Fruit fly (Drosophila melanogaster): ENCODE measurements around the gene VAChT.

VAChT gene

dm6 chr3R:18748087-18748486 is 42.8 kb downstream of the VAChT start:
- TF ChIP-seq kni (GFP tag; optimal IDR thresholded peaks at IDR 0.05) (no peak), al (GFP tag; IDR thresholded peaks at IDR 0.05) (no peak), CG17186 (GFP tag; optimal IDR thresholded peaks at IDR 0.05) (no peak), Elba2 (GFP tag; optimal IDR thresholded peaks at IDR 0.05) (no peak), ems (GFP tag; optimal IDR thresholded peaks at IDR 0.05) (no peak), Xbp1 (GFP tag; optimal IDR thresholded peaks at IDR 0.05) (no peak), CG10366 (GFP tag; IDR thresholded peaks at IDR 0.05) (peak; percentile 8; the same call in 1 of the 2 replicates), CG13894 (tag; optimal IDR thresholded peaks at IDR 0.05) (no peak), ranshi (GFP tag; IDR thresholded peaks at IDR 0.05) (no peak), Trl (optimal IDR thresholded peaks at IDR 0.05) (no peak), Trl (GFP tag; optimal IDR thresholded peaks at IDR 0.05) (no peak), slbo (GFP tag; IDR thresholded peaks at IDR 0.05) (no peak), Spps (tag; optimal IDR thresholded peaks at IDR 0.05) (no peak), CG14050 (GFP tag; IDR thresholded peaks at IDR 0.05) (no peak), Ets65A (GFP tag) (peak; percentile 91), Dp (GFP tag; optimal IDR thresholded peaks at IDR 0.05) (no peak), gem (tag; optimal IDR thresholded peaks at IDR 0.05) (no peak)

- 0 out of 2 replicates have a peak, but pooled peaks have one; percentile 5 for TF ChIP-seq CG16779 (GFP tag; IDR thresholded peaks at IDR 0.05)
- TF ChIP-seq Drgx (GFP tag; IDR thresholded peaks at IDR 0.05): no peak
- no peak for TF ChIP-seq lilli (GFP tag; optimal IDR thresholded peaks at IDR 0.05)
- no peak for TF ChIP-seq zfh2 (GFP tag; optimal IDR thresholded peaks at IDR 0.05)
- TF ChIP-seq CG1792 (GFP tag; optimal IDR thresholded peaks at IDR 0.05): no peak
- TF ChIP-seq Doc3 (GFP tag; IDR thresholded peaks at IDR 0.05; ENCODE audit: partially characterized antibody): no peak
- TF ChIP-seq ro (GFP tag; IDR thresholded peaks at IDR 0.05): no peak
- TF ChIP-seq CG2678 (tag; optimal IDR thresholded peaks at IDR 0.05): no peak
Observed at dm6 chr3R:18749786-18750185, 44.5 kb downstream of the VAChT start.

DNA sequence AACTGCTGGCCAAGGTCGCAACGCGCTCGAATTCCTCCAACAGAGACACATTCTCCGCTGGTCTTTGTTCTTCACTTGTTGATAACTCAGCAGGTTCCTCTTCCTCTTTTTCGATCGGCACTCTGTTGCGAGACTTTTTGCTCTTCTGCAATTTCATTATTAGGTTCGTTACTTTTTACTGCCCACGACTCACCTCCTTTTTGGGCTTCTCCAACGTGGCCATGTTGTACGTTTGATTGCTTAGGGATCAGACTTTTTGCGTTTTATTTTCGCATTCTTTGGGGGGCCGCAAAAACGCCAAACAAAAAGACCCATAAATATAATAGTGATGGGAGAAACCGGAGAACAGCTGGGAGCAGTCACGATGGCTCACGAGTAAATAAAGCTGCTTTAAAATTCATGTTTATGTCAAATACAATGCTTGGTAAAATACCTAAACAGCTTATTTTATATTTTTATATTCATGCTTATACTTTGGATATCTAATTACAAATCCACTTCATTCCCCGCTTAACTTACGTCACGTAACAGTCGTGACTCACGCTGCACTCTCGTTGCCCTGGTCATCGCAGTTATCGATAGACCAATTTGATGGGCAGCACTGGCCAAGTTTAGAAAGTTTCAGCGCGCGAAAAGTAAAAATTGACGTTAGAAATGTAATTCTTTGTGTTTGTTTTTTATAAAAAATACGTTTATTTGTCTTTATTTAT is 53.4 kb downstream of the VAChT start, which contains the start of gene Epg5:
TSS of gene Epg5 (minus strand) at position 326 of the 710 bp plus-strand sequence.
- TF ChIP-seq slp2 (GFP tag; optimal IDR thresholded peaks at IDR 0.05): peak; percentile 57
- TF ChIP-seq scrt (GFP tag; optimal IDR thresholded peaks at IDR 0.05): peak; percentile 65
- TF ChIP-seq luna (GFP tag; optimal IDR thresholded peaks at IDR 0.05): peak; percentile 53
- no peak for TF ChIP-seq org-1 (GFP tag; optimal IDR thresholded peaks at IDR 0.05)
- TF ChIP-seq sob (GFP tag; IDR thresholded peaks at IDR 0.05): peak; percentile 86
- TF ChIP-seq tgo (GFP tag; IDR thresholded peaks at IDR 0.05): peak; percentile 69
- peak; percentile 52 for TF ChIP-seq NC2β (GFP tag; optimal IDR thresholded peaks at IDR 0.05)
- no peak for TF ChIP-seq Dfd (GFP tag; optimal IDR thresholded peaks at IDR 0.05)
- no peak for TF ChIP-seq Hr39 (optimal IDR thresholded peaks at IDR 0.05)
- TF ChIP-seq Neu2 (GFP tag; optimal IDR thresholded peaks at IDR 0.05; ENCODE audit: borderline replicate concordance): no peak
- peak; percentile 69 for TF ChIP-seq tup (GFP tag; optimal IDR thresholded peaks at IDR 0.05)
- TF ChIP-seq Abd-B (GFP tag; optimal IDR thresholded peaks at IDR 0.05): peak; percentile 96
- TF ChIP-seq CG14965 (GFP tag; optimal IDR thresholded peaks at IDR 0.05; ENCODE audit: borderline replicate concordance): no peak
- TF ChIP-seq CG31441 (GFP tag; IDR thresholded peaks at IDR 0.05): no peak
- no peak for TF ChIP-seq crc (GFP tag; optimal IDR thresholded peaks at IDR 0.05)
- 0 out of 2 replicates have a peak, but pooled peaks have one; percentile 19 for TF ChIP-seq CG4730 (GFP tag; IDR thresholded peaks at IDR 0.05)
- TF ChIP-seq Lim3 (GFP tag; IDR thresholded peaks at IDR 0.05): no peak
- peak; percentile 38 for TF ChIP-seq CG14667 (GFP tag; IDR thresholded peaks at IDR 0.05)
- TF ChIP-seq Sry-δ (GFP tag; optimal IDR thresholded peaks at IDR 0.05): peak; percentile 92
- TF ChIP-seq Atf3 (GFP tag; optimal IDR thresholded peaks at IDR 0.05): peak; percentile 63
- no peak for TF ChIP-seq hth (optimal IDR thresholded peaks at IDR 0.05)
- no peak for TF ChIP-seq CG17568 (GFP tag; optimal IDR thresholded peaks at IDR 0.05)
- TF ChIP-seq grn (GFP tag; optimal IDR thresholded peaks at IDR 0.05): no peak
- no peak for TF ChIP-seq twi (tag; optimal IDR thresholded peaks at IDR 0.05)
- TF ChIP-seq Jarid2 (GFP tag; optimal IDR thresholded peaks at IDR 0.05): no peak
- TF ChIP-seq CG12299 (tag; optimal IDR thresholded peaks at IDR 0.05): peak; percentile 29

All from whole organism, embryonic.